Worm (Caenorhabditis elegans): ENCODE measurements around the gene Y62H9A.12.

ce11 chrX:11909168-11909567, 4.8 kb upstream of the Y62H9A.12 start:
- TF ChIP-seq cog-1 (tag; optimal IDR thresholded peaks at IDR 0.05) (no peak), tab-1 (GFP tag; IDR thresholded peaks at IDR 0.05) (no peak), med-1 (GFP tag; optimal IDR thresholded peaks at IDR 0.05; ENCODE audit: insufficient read depth) (no peak), flt-1 (GFP tag; IDR thresholded peaks at IDR 0.05) (no peak), ztf-29 (GFP tag; IDR thresholded peaks at IDR 0.05) (no peak), ref-1 (GFP tag; conservative IDR thresholded peaks at IDR 0.05) (no peak), ztf-23 (GFP tag; IDR thresholded peaks at IDR 0.05) (no peak)

Data from whole organism, midembryonic.